Worm (Caenorhabditis elegans): Measurements from ENCODE around the gene T05A8.3.

The T05A8.3 gene

ce11 chrII:2741405-2741804 is 24.2 kb upstream of the T05A8.3 start:
- TF ChIP-seq fkh-8 (tag; optimal IDR thresholded peaks at IDR 0.05) (no peak), ceh-8 (GFP tag; optimal IDR thresholded peaks at IDR 0.05) (peak; percentile 21)

- TF ChIP-seq unc-130 (tag; optimal IDR thresholded peaks at IDR 0.05), result no peak
- no peak for TF ChIP-seq swsn-7 (tag; optimal IDR thresholded peaks at IDR 0.05)
- no peak for TF ChIP-seq lin-14 (GFP tag; optimal IDR thresholded peaks at IDR 0.05)
- no peak for TF ChIP-seq mab-9 (GFP tag; IDR thresholded peaks at IDR 0.05)
- no peak for TF ChIP-seq nhr-12 (tag; optimal IDR thresholded peaks at IDR 0.05)
- no peak for TF ChIP-seq efl-3 (GFP tag; optimal IDR thresholded peaks at IDR 0.05)
- no peak for TF ChIP-seq Y116A8C.19 (tag; optimal IDR thresholded peaks at IDR 0.05; ENCODE audit: borderline replicate concordance)
- TF ChIP-seq nhr-28 (tag; optimal IDR thresholded peaks at IDR 0.05), result no peak
- TF ChIP-seq mdl-1 (tag; optimal IDR thresholded peaks at IDR 0.05), result no peak
- TF ChIP-seq ztf-11 (tag; optimal IDR thresholded peaks at IDR 0.05), result no peak
- TF ChIP-seq dpl-1 (GFP tag; optimal IDR thresholded peaks at IDR 0.05), result no peak
- no peak for TF ChIP-seq nhr-19 (GFP tag; conservative IDR thresholded peaks at IDR 0.05)
- TF ChIP-seq egl-27 (tag; optimal IDR thresholded peaks at IDR 0.05), result no peak
- no peak for TF ChIP-seq hlh-17 (GFP tag; optimal IDR thresholded peaks at IDR 0.05; ENCODE audit: borderline replicate concordance)
- no peak for TF ChIP-seq pax-3 (tag; optimal IDR thresholded peaks at IDR 0.05)
- no peak for TF ChIP-seq vab-15 (tag; optimal IDR thresholded peaks at IDR 0.05)
- TF ChIP-seq alr-1 (tag; optimal IDR thresholded peaks at IDR 0.05; ENCODE audit: borderline replicate concordance), result no peak
Measured at ce11 chrII:2739619-2740018, 22.4 kb upstream of the T05A8.3 start, which contains the start of gene T05A8.6. Gene T05A8.6, minus strand, starts transcription at chrII:2739719.

ce11 chrII:2736938-2737337 is 19.7 kb upstream of the T05A8.3 start:
- TF ChIP-seq nhr-28 (tag; optimal IDR thresholded peaks at IDR 0.05) (no peak), efl-3 (GFP tag; optimal IDR thresholded peaks at IDR 0.05) (no peak), efl-1 (optimal IDR thresholded peaks at IDR 0.05) (no peak), efl-1 (GFP tag; optimal IDR thresholded peaks at IDR 0.05 in 1 of 2) (peak in 1 of 2 experiments; percentile 68), aly-2 (tag; optimal IDR thresholded peaks at IDR 0.05) (no peak)

- no peak for TF ChIP-seq efl-1 (optimal IDR thresholded peaks at IDR 0.05)
- peak in 1 of 2 experiments; percentile 60 for TF ChIP-seq efl-1 (GFP tag; optimal IDR thresholded peaks at IDR 0.05 in 1 of 2)
- TF ChIP-seq ceh-8 (GFP tag; optimal IDR thresholded peaks at IDR 0.05), result no peak
- no peak for TF ChIP-seq nhr-76 (tag; optimal IDR thresholded peaks at IDR 0.05)
Measured at ce11 chrII:2736156-2736728, 19.0 kb upstream of the T05A8.3 start, which contains the start of gene T05A8.8. Gene T05A8.8, plus strand, starts transcription at chrII:2736678.

- TF ChIP-seq rnt-1 (tag; optimal IDR thresholded peaks at IDR 0.05), result peak; percentile 0
- TF ChIP-seq nhr-11 (tag; optimal IDR thresholded peaks at IDR 0.05), result no peak
- TF ChIP-seq efl-1 (optimal IDR thresholded peaks at IDR 0.05), result no peak
- TF ChIP-seq efl-1 (GFP tag; optimal IDR thresholded peaks at IDR 0.05 in 1 of 2), result peak in 1 of 2 experiments; percentile 24
Measured at ce11 chrII:2735644-2736043, 18.4 kb upstream of the T05A8.3 start.

ce11 chrII:2735192-2735591 is 18.0 kb upstream of the T05A8.3 start, which contains the start of gene wdr-31:
Gene wdr-31, minus strand, starts transcription at chrII:2735292.
- no peak for TF ChIP-seq ceh-8 (GFP tag; optimal IDR thresholded peaks at IDR 0.05)
- TF ChIP-seq fkh-8 (tag; optimal IDR thresholded peaks at IDR 0.05), result peak; percentile 39
- TF ChIP-seq egl-27 (tag; optimal IDR thresholded peaks at IDR 0.05), result no peak
- TF ChIP-seq fkh-4 (tag; optimal IDR thresholded peaks at IDR 0.05; ENCODE audit: borderline replicate concordance), result no peak

- TF ChIP-seq nhr-71 (tag; optimal IDR thresholded peaks at IDR 0.05) (peak; percentile 44), pag-3 (tag; optimal IDR thresholded peaks at IDR 0.05; ENCODE audit: borderline replicate concordance, insufficient read depth) (no peak), nhr-20 (tag; optimal IDR thresholded peaks at IDR 0.05) (no peak), alr-1 (tag; optimal IDR thresholded peaks at IDR 0.05; ENCODE audit: borderline replicate concordance) (no peak), mef-2 (tag; optimal IDR thresholded peaks at IDR 0.05) (no peak), zip-4 (GFP tag; optimal IDR thresholded peaks at IDR 0.05) (no peak), C16A3.4 (tag; optimal IDR thresholded peaks at IDR 0.05) (no peak), tbx-2 (tag; optimal IDR thresholded peaks at IDR 0.05) (no peak), jun-1 (tag; optimal IDR thresholded peaks at IDR 0.05) (no peak), fkh-4 (tag; optimal IDR thresholded peaks at IDR 0.05; ENCODE audit: borderline replicate concordance) (no peak), mdl-1 (tag; optimal IDR thresholded peaks at IDR 0.05) (no peak), tlp-1 (tag; optimal IDR thresholded peaks at IDR 0.05) (no peak), ceh-82 (tag; optimal IDR thresholded peaks at IDR 0.05) (peak in 1 of 3 experiments; percentile 61), nhr-19 (GFP tag; conservative IDR thresholded peaks at IDR 0.05) (no peak), ceh-63 (GFP tag; optimal IDR thresholded peaks at IDR 0.05) (no peak), grh-1 (GFP tag; IDR thresholded peaks at IDR 0.05) (no peak)
Measured at ce11 chrII:2734735-2735134, 17.5 kb upstream of the T05A8.3 start.

All from whole organism, L1 larva.